Worm (Caenorhabditis elegans): ENCODE results near the gene rga-8.

- no peak for TF ChIP-seq mxl-1 (tag; optimal IDR thresholded peaks at IDR 0.05)
- no peak for TF ChIP-seq dpl-1 (GFP tag; optimal IDR thresholded peaks at IDR 0.05)
- no peak for TF ChIP-seq nfya-1 (tag; optimal IDR thresholded peaks at IDR 0.05; ENCODE audit: borderline replicate concordance, insufficient read depth)
- no peak for TF ChIP-seq F52B5.7 (tag; optimal IDR thresholded peaks at IDR 0.05)
- TF ChIP-seq madf-3 (GFP tag; IDR thresholded peaks at IDR 0.05), result no peak
- no peak for TF ChIP-seq F57A8.1 (GFP tag; optimal IDR thresholded peaks at IDR 0.05)
- TF ChIP-seq ZK185.1 (tag; optimal IDR thresholded peaks at IDR 0.05; ENCODE audit: poor library complexity, severe bottlenecking), result no peak
- no peak for TF ChIP-seq nfya-2 (GFP tag; IDR thresholded peaks at IDR 0.05)
- TF ChIP-seq F37B4.10 (GFP tag; IDR thresholded peaks at IDR 0.05), result no peak
- TF ChIP-seq nhr-90 (tag; optimal IDR thresholded peaks at IDR 0.05), result no peak
- TF ChIP-seq ceh-58 (GFP tag; IDR thresholded peaks at IDR 0.05), result no peak
- TF ChIP-seq hmg-20 (GFP tag; IDR thresholded peaks at IDR 0.05), result no peak
- TF ChIP-seq nhr-27 (tag; optimal IDR thresholded peaks at IDR 0.05), result no peak
These were observed 30.8 kb downstream of the rga-8 start for ce11 chrX:5248754-5249153.
